Worm (Caenorhabditis elegans): Measurements from ENCODE around the gene F23F1.10.

F23F1.10 gene

DNA sequence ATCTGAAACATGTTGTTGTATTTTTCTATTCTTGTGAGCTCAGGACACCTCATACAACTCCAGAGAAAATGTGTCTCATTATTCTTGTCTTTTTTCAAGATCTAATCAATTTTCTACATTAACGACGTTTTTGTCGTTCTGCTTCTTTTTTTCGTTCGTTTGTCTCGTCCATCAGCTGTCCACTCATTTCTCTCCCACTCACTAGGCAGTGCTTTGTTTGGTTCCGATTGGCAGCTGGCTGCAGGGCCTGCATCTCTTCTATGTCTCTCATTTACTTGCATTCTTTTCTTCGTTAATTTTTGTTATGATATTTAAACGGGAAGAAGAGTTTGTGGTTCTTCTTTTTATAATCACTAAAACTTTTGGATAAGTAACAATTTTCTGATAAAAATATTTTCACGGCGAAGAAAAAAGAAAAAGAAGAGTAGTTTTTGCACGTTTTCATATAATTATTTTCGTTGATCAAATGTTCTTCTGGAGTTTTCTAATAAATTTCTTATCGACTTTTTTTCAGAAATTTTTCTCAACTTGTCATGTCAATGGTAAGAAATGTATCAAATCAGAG, 40.4 kb downstream of the F23F1.10 start, which contains the start of gene 2L52.1:
TSS of gene 2L52.1 (plus strand) at position 515 of the 565 bp plus-strand sequence.
- no peak for TF ChIP-seq fkh-10 (GFP tag; optimal IDR thresholded peaks at IDR 0.05)
- no peak for TF ChIP-seq unc-62 (GFP tag; optimal IDR thresholded peaks at IDR 0.05)
- TF ChIP-seq fkh-2 (tag; optimal IDR thresholded peaks at IDR 0.05): no peak
- TF ChIP-seq ama-1 (optimal IDR thresholded peaks at IDR 0.05): no peak
- TF ChIP-seq sea-2 (GFP tag; optimal IDR thresholded peaks at IDR 0.05): no peak
- TF ChIP-seq nfya-1 (tag; optimal IDR thresholded peaks at IDR 0.05; ENCODE audit: insufficient read depth): peak; percentile 59
- TF ChIP-seq ZK546.5 (tag; optimal IDR thresholded peaks at IDR 0.05): no peak
- TF ChIP-seq nhr-237 (tag; optimal IDR thresholded peaks at IDR 0.05): no peak
- TF ChIP-seq nhr-28 (tag; optimal IDR thresholded peaks at IDR 0.05): no peak
- no peak for TF ChIP-seq nhr-43 (tag; optimal IDR thresholded peaks at IDR 0.05; ENCODE audit: poor library complexity, severe bottlenecking)
- no peak for TF ChIP-seq mdl-1 (tag; optimal IDR thresholded peaks at IDR 0.05)
- TF ChIP-seq pha-4 (tag; optimal IDR thresholded peaks at IDR 0.05): no peak
- TF ChIP-seq mml-1 (tag; optimal IDR thresholded peaks at IDR 0.05): no peak
- TF ChIP-seq eor-1 (tag; optimal IDR thresholded peaks at IDR 0.05): no peak
- TF ChIP-seq lin-15B (tag; optimal IDR thresholded peaks at IDR 0.05): no peak
- TF ChIP-seq lin-39 (tag; optimal IDR thresholded peaks at IDR 0.05): peak; percentile 56
- no peak for TF ChIP-seq pqm-1 (tag; optimal IDR thresholded peaks at IDR 0.05)
- TF ChIP-seq nhr-67 (tag; optimal IDR thresholded peaks at IDR 0.05): no peak
- TF ChIP-seq elt-2 (tag; optimal IDR thresholded peaks at IDR 0.05): no peak
- no peak for TF ChIP-seq nhr-11 (tag; optimal IDR thresholded peaks at IDR 0.05)
- TF ChIP-seq hmg-11 (tag; optimal IDR thresholded peaks at IDR 0.05): peak; percentile 9
- TF ChIP-seq R02D3.7 (tag; optimal IDR thresholded peaks at IDR 0.05): no peak
- TF ChIP-seq nhr-12 (tag; optimal IDR thresholded peaks at IDR 0.05): no peak
- TF ChIP-seq nhr-23 (tag; optimal IDR thresholded peaks at IDR 0.05): no peak
- TF ChIP-seq lsy-12 (tag; optimal IDR thresholded peaks at IDR 0.05): no peak
- TF ChIP-seq egl-27 (tag; optimal IDR thresholded peaks at IDR 0.05): no peak
- TF ChIP-seq ceh-9 (tag; optimal IDR thresholded peaks at IDR 0.05): no peak
- peak; percentile 5 for TF ChIP-seq ceh-28 (tag; optimal IDR thresholded peaks at IDR 0.05)
- peak; percentile 43 for TF ChIP-seq egl-5 (tag; optimal IDR thresholded peaks at IDR 0.05)
- TF ChIP-seq fos-1 (tag; optimal IDR thresholded peaks at IDR 0.05): no peak
- TF ChIP-seq elt-3 (tag; optimal IDR thresholded peaks at IDR 0.05): no peak
- no peak for TF ChIP-seq aly-2 (tag; optimal IDR thresholded peaks at IDR 0.05)
- TF ChIP-seq jun-1 (tag; optimal IDR thresholded peaks at IDR 0.05): no peak
- TF ChIP-seq nhr-76 (tag; optimal IDR thresholded peaks at IDR 0.05): no peak
- no peak for TF ChIP-seq ceh-82 (tag; optimal IDR thresholded peaks at IDR 0.05)
- TF ChIP-seq elt-1 (tag; optimal IDR thresholded peaks at IDR 0.05): no peak
- TF ChIP-seq zag-1 (tag; optimal IDR thresholded peaks at IDR 0.05): no peak
- no peak for TF ChIP-seq ztf-11 (tag; optimal IDR thresholded peaks at IDR 0.05)
- TF ChIP-seq ztf-4 (tag; optimal IDR thresholded peaks at IDR 0.05): no peak
- no peak for TF ChIP-seq skn-1 (tag; optimal IDR thresholded peaks at IDR 0.05)
- no peak for TF ChIP-seq unc-39 (tag; optimal IDR thresholded peaks at IDR 0.05)

DNA sequence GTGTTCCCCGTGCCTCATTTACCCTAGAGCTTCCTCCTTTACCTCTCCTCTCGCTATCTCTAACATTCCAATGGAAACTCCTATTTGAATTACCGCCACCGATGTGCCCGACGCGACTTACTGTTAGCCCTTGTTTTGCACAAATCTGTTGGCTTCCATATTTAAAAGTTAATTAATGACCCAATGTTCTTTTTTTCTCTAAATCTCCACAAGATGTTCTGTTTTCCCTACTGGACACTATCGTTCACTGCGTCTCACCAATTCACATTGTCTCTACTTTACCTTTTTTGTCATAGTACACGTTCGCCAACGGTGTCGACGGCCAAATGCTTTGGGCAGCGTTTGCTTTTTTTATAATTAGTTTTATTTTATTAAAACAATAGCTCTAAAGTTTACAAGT, 41.2 kb downstream of the F23F1.10 start:
- no peak for TF ChIP-seq lin-39 (tag; optimal IDR thresholded peaks at IDR 0.05)
- no peak for TF ChIP-seq egl-5 (tag; optimal IDR thresholded peaks at IDR 0.05)
- TF ChIP-seq nhr-12 (tag; optimal IDR thresholded peaks at IDR 0.05): no peak
- TF ChIP-seq hmg-11 (tag; optimal IDR thresholded peaks at IDR 0.05): no peak
- no peak for TF ChIP-seq ztf-11 (tag; optimal IDR thresholded peaks at IDR 0.05)
- no peak for TF ChIP-seq egl-27 (tag; optimal IDR thresholded peaks at IDR 0.05)
- no peak for TF ChIP-seq snpc-4 (tag; optimal IDR thresholded peaks at IDR 0.05)
- no peak for TF ChIP-seq nhr-11 (tag; optimal IDR thresholded peaks at IDR 0.05)
- TF ChIP-seq nfya-1 (tag; optimal IDR thresholded peaks at IDR 0.05; ENCODE audit: insufficient read depth): no peak
- no peak for TF ChIP-seq elt-3 (tag; optimal IDR thresholded peaks at IDR 0.05)
- TF ChIP-seq lsy-12 (tag; optimal IDR thresholded peaks at IDR 0.05): no peak
- TF ChIP-seq skn-1 (tag; optimal IDR thresholded peaks at IDR 0.05): no peak
- no peak for TF ChIP-seq jun-1 (tag; optimal IDR thresholded peaks at IDR 0.05)
- TF ChIP-seq nhr-76 (tag; optimal IDR thresholded peaks at IDR 0.05): no peak
- TF ChIP-seq unc-62 (GFP tag; optimal IDR thresholded peaks at IDR 0.05): no peak

Data from whole organism, L3 larva.